Worm (Caenorhabditis elegans) whole organism, L4/young adult: ENCODE results near the gene R07E5.15.

Experiments used
- dao-5 ChIP-seq: sonication (generic microtip); optimal IDR thresholded peaks from 2 replicates; lab custom pipeline; 2016; ENCODE audit warnings: missing genotype, missing genetic modification characterization, moderate library complexity, missing compliant biosample characterization
- him-1 ChIP-seq: sonication (generic microtip); optimal IDR thresholded peaks from 2 replicates; lab custom pipeline; 2016; ENCODE audit warnings: missing genotype, missing genetic modification reagents, missing genetic modification characterization, missing compliant biosample characterization

ce11 chrIII:4428797-4429196, 27.6 kb downstream of the R07E5.15 start:
- TF ChIP-seq him-1 (tag; lab: Kevin White, UChicago) (no peak), dao-5 (tag; lab: Kevin White, UChicago) (no peak)
